Fruit fly (Drosophila melanogaster) whole organism: Measurements from ENCODE around the gene CkIIalpha.

Source experiments
- CG8478 ChIP-seq: fragments of >200 bp; optimal IDR thresholded peaks from 2 replicates; lab custom pipeline; 2018; ENCODE audit warnings: inconsistent platforms
- Dll ChIP-seq: fragments of >200 bp; optimal IDR thresholded peaks from 2 replicates; lab custom pipeline; 2017
- psq ChIP-seq: fragments of >200 bp; optimal IDR thresholded peaks from 2 replicates; lab custom pipeline; 2017
- usp ChIP-seq: fragments of >200 bp; optimal IDR thresholded peaks from 2 replicates; lab custom pipeline; 2017; ENCODE audit warnings: missing biosample characterization, missing genetic modification characterization, mixed read lengths

- TF ChIP-seq usp (GFP tag; lab: Kevin White, UChicago) = no peak
- no peak for TF ChIP-seq psq (lab: Kevin White, UChicago)
- TF ChIP-seq Dll (lab: Kevin White, UChicago) = no peak
- no peak for TF ChIP-seq CG8478
These were observed 2.6 kb downstream of the CkIIalpha start for dm6 chr3L:23099394-23099977.
